Fruit fly (Drosophila melanogaster) whole organism, embryonic: Measurements from ENCODE around the gene Ufsp2.
A peak's percentile ranks its signal among the peaks of the same experiment; 100 is the strongest.

Source experiments
- Atf6 ChIP-seq: fragments of 200-800 bp; sonication (Bioruptor generic); IDR thresholded peaks from 2 replicates; pipeline ENCODE4 v1.3.6; 2022; ENCODE audit warnings: missing biosample characterization, missing genetic modification characterization
- Blimp-1 ChIP-seq: fragments of 200-800 bp; sonication (Bioruptor generic); optimal IDR thresholded peaks from 3 replicates; lab custom pipeline; 2018; ENCODE audit warnings: missing biosample characterization, missing genetic modification characterization, mild to moderate bottlenecking, moderate library complexity, missing genetic modification reagents
- CG10431 ChIP-seq: fragments of 200-800 bp; sonication (Bioruptor generic); optimal IDR thresholded peaks from 3 replicates; lab custom pipeline; 2018; ENCODE audit warnings: missing biosample characterization, mild to moderate bottlenecking, missing genetic modification characterization
- CG10654 ChIP-seq: fragments of 200-800 bp; sonication (Bioruptor generic); optimal IDR thresholded peaks from 2 replicates; lab custom pipeline; 2016; ENCODE audit warnings: missing biosample characterization, missing genetic modification characterization
- CG15601 ChIP-seq: fragments of 200-800 bp; sonication (Bioruptor generic); optimal IDR thresholded peaks from 3 replicates; lab custom pipeline; 2019; ENCODE audit warnings: missing biosample characterization, mild to moderate bottlenecking, missing genetic modification characterization, moderate library complexity
- CG1603 ChIP-seq: fragments of 200-800 bp; sonication (Bioruptor generic); optimal IDR thresholded peaks from 2 replicates; lab custom pipeline; 2019; ENCODE audit warnings: missing biosample characterization, mild to moderate bottlenecking, missing genetic modification characterization, moderate library complexity
- CG16815 ChIP-seq: fragments of 200-800 bp; sonication (Bioruptor generic); optimal IDR thresholded peaks from 3 replicates; lab custom pipeline; 2017; ENCODE audit warnings: missing biosample characterization, mild to moderate bottlenecking, missing genetic modification characterization
- CG17829 ChIP-seq: fragments of 200-800 bp; optimal IDR thresholded peaks from 2 replicates; lab custom pipeline; 2019; ENCODE audit warnings: missing biosample characterization, mild to moderate bottlenecking, missing genetic modification characterization, moderate library complexity
- CG18599 ChIP-seq: fragments of 200-800 bp; sonication (Bioruptor generic); optimal IDR thresholded peaks from 3 replicates; lab custom pipeline; 2017; ENCODE audit warnings: missing biosample characterization, missing genetic modification characterization, mild to moderate bottlenecking, moderate library complexity, missing genetic modification reagents
- CG18764 ChIP-seq: fragments of 200-800 bp; sonication (Bioruptor generic); optimal IDR thresholded peaks from 3 replicates; lab custom pipeline; 2016; ENCODE audit warnings: missing biosample characterization, missing genetic modification characterization
- CG2199 ChIP-seq: fragments of 200-800 bp; sonication (Bioruptor generic); IDR thresholded peaks from 3 replicates; pipeline ENCODE4 v1.3.6; 2022; ENCODE audit warnings: missing biosample characterization, missing genetic modification characterization
- CG4854 ChIP-seq: fragments of 200-800 bp; sonication (Bioruptor generic); optimal IDR thresholded peaks from 2 replicates; lab custom pipeline; 2016; ENCODE audit warnings: missing biosample characterization, missing genetic modification characterization, inconsistent platforms
- CG5245 ChIP-seq: fragments of 200-800 bp; sonication (Bioruptor generic); optimal IDR thresholded peaks from 3 replicates; lab custom pipeline; 2016; ENCODE audit warnings: missing biosample characterization, missing genetic modification characterization
- CG9215 ChIP-seq: fragments of 200-800 bp; sonication (Bioruptor generic); IDR thresholded peaks from 2 replicates; pipeline ENCODE4 v1.3.6; 2022; ENCODE audit warnings: missing biosample characterization, missing genetic modification characterization
- D19A ChIP-seq: fragments of 200-800 bp; optimal IDR thresholded peaks from 3 replicates; lab custom pipeline; 2019; ENCODE audit warnings: missing biosample characterization, mild to moderate bottlenecking, missing genetic modification characterization, moderate library complexity
- Dip3 ChIP-seq: fragments of 200-800 bp; sonication (Bioruptor generic); optimal IDR thresholded peaks from 3 replicates; lab custom pipeline; 2016; ENCODE audit warnings: missing biosample characterization, missing genetic modification characterization
- Doc2 ChIP-seq: fragments of 200-800 bp; sonication (Bioruptor generic); IDR thresholded peaks from 2 replicates; pipeline ENCODE4 v1.3.6; 2022; ENCODE audit warnings: missing biosample characterization, missing genetic modification characterization
- Elba2 ChIP-seq: fragments of 200-800 bp; sonication (Bioruptor generic); optimal IDR thresholded peaks from 3 replicates; lab custom pipeline; 2016; ENCODE audit warnings: missing biosample characterization, missing genetic modification characterization
- Fer2 ChIP-seq: fragments of 200-800 bp; sonication (Bioruptor generic); optimal IDR thresholded peaks from 2 replicates; lab custom pipeline; 2018; ENCODE audit warnings: missing biosample characterization, mild to moderate bottlenecking, missing genetic modification characterization, moderate library complexity
- GATAe ChIP-seq: fragments of 200-800 bp; sonication (Bioruptor generic); conservative IDR thresholded peaks from 2 replicates; pipeline ENCODE4 v1.3.6; 2022; ENCODE audit warnings: missing biosample characterization, missing genetic modification characterization
- Hr51 ChIP-seq, 2 experiments: fragments of 200-800 bp; sonication (Bioruptor generic); optimal IDR thresholded peaks; 2 replicates in 1 of 2; 3 replicates in 1 of 2; lab custom pipeline; 2016 to 2018; ENCODE audit warnings: missing biosample characterization in 2 of 2, missing genetic modification characterization in 2 of 2, mild to moderate bottlenecking in 1 of 2, moderate library complexity in 1 of 2
- Oli ChIP-seq: fragments of 200-800 bp; sonication (Bioruptor generic); optimal IDR thresholded peaks from 2 replicates; lab custom pipeline; 2018; ENCODE audit warnings: missing biosample characterization, mild to moderate bottlenecking, missing genetic modification characterization, moderate library complexity
- Rx ChIP-seq: fragments of 200-800 bp; sonication (Bioruptor generic); IDR thresholded peaks from 2 replicates; pipeline ENCODE4 v1.3.6; 2022; ENCODE audit warnings: missing biosample characterization, missing genetic modification characterization
- TFAM ChIP-seq: fragments of 200-800 bp; sonication (Bioruptor generic); optimal IDR thresholded peaks from 2 replicates; lab custom pipeline; 2017; ENCODE audit warnings: missing biosample characterization, missing genetic modification characterization, inconsistent platforms
- amos ChIP-seq: fragments of 200-800 bp; sonication (Bioruptor generic); IDR thresholded peaks from 2 replicates; pipeline ENCODE4 v1.3.6; 2022; ENCODE audit warnings: missing biosample characterization, missing genetic modification characterization; ENCODE audit not compliant: partially characterized antibody
- br ChIP-seq: fragments of >200 bp; optimal IDR thresholded peaks from 2 replicates; lab custom pipeline; 2017
- caup ChIP-seq: fragments of 200-800 bp; sonication (Bioruptor generic); optimal IDR thresholded peaks from 3 replicates; lab custom pipeline; 2017; ENCODE audit warnings: missing biosample characterization, mild to moderate bottlenecking, missing genetic modification characterization, moderate library complexity; ENCODE audit not compliant: severe bottlenecking
- danr ChIP-seq: fragments of 200-800 bp; sonication (Bioruptor generic); IDR thresholded peaks from 2 replicates; pipeline ENCODE4 v1.3.6; 2022; ENCODE audit warnings: missing biosample characterization, missing genetic modification characterization
- disco-r ChIP-seq: fragments of 200-800 bp; sonication (Bioruptor generic); optimal IDR thresholded peaks from 2 replicates; lab custom pipeline; 2016; ENCODE audit warnings: missing biosample characterization, missing genetic modification characterization
- exex ChIP-seq: fragments of 200-800 bp; sonication (Bioruptor generic); optimal IDR thresholded peaks from 4 replicates; lab custom pipeline; 2018; ENCODE audit warnings: missing biosample characterization, mild to moderate bottlenecking, missing genetic modification characterization, moderate library complexity
- eyg ChIP-seq: fragments of 200-800 bp; sonication (Bioruptor generic); optimal IDR thresholded peaks from 3 replicates; lab custom pipeline; 2016; ENCODE audit warnings: missing biosample characterization, missing genetic modification characterization
- fd102C ChIP-seq: fragments of 200-800 bp; sonication (Bioruptor generic); optimal IDR thresholded peaks from 2 replicates; lab custom pipeline; 2018; ENCODE audit warnings: missing biosample characterization, mild to moderate bottlenecking, missing genetic modification characterization, moderate library complexity
- fd96Cb ChIP-seq: fragments of 200-800 bp; sonication (Bioruptor generic); optimal IDR thresholded peaks from 2 replicates; lab custom pipeline; 2018; ENCODE audit warnings: missing biosample characterization, mild to moderate bottlenecking, missing genetic modification characterization, moderate library complexity
- gcm ChIP-seq: fragments of 200-800 bp; sonication (Bioruptor generic); optimal IDR thresholded peaks from 2 replicates; lab custom pipeline; 2019; ENCODE audit warnings: missing biosample characterization, mild to moderate bottlenecking, missing genetic modification characterization, moderate library complexity
- jumu ChIP-seq: fragments of 200-800 bp; sonication (Bioruptor generic); optimal IDR thresholded peaks from 3 replicates; lab custom pipeline; 2016; ENCODE audit warnings: missing biosample characterization, missing genetic modification characterization
- lov ChIP-seq, 2 experiments: fragments of 200-800 bp in 1 of 2; fragments of >200 bp in 1 of 2; sonication (Bioruptor generic) in 1 of 2; IDR thresholded peaks in 1 of 2; optimal IDR thresholded peaks in 1 of 2; 2 replicates in 1 of 2; 3 replicates in 1 of 2; pipeline versions ENCODE4 v1.3.6 to Lab custom; 2017 to 2022; ENCODE audit warnings: missing biosample characterization in 1 of 2, missing genetic modification characterization in 1 of 2
- nom ChIP-seq: fragments of 200-800 bp; sonication (Bioruptor generic); optimal IDR thresholded peaks from 2 replicates; lab custom pipeline; 2017; ENCODE audit warnings: missing biosample characterization, missing genetic modification characterization, mild to moderate bottlenecking, moderate library complexity, missing genetic modification reagents
- rib ChIP-seq: fragments of 200-800 bp; sonication (Bioruptor generic); IDR thresholded peaks from 2 replicates; pipeline ENCODE4 v1.3.6; 2022; ENCODE audit warnings: missing biosample characterization, missing genetic modification characterization
- salm ChIP-seq: fragments of 200-800 bp; sonication (Bioruptor generic); optimal IDR thresholded peaks from 2 replicates; lab custom pipeline; 2018; ENCODE audit warnings: missing biosample characterization, mild to moderate bottlenecking, missing genetic modification characterization
- sd ChIP-seq: fragments of 200-800 bp; sonication (Bioruptor generic); optimal IDR thresholded peaks from 3 replicates; lab custom pipeline; 2018; ENCODE audit warnings: missing biosample characterization, mild to moderate bottlenecking, missing genetic modification characterization, moderate library complexity
- sens-2 ChIP-seq: fragments of 200-800 bp; sonication (Bioruptor generic); IDR thresholded peaks from 2 replicates; pipeline ENCODE4 v1.3.6; 2022; ENCODE audit warnings: missing biosample characterization, missing genetic modification characterization
- slou ChIP-seq: fragments of 200-800 bp; sonication (Bioruptor generic); optimal IDR thresholded peaks from 3 replicates; lab custom pipeline; 2016; ENCODE audit warnings: missing biosample characterization, missing genetic modification characterization
- slp2 ChIP-seq: fragments of 200-800 bp; sonication (Bioruptor generic); optimal IDR thresholded peaks from 2 replicates; lab custom pipeline; 2016; ENCODE audit warnings: missing biosample characterization, missing genetic modification characterization
- so ChIP-seq: fragments of 200-800 bp; sonication (Bioruptor generic); IDR thresholded peaks from 3 replicates; pipeline ENCODE4 v1.3.6; 2022; ENCODE audit warnings: missing biosample characterization, missing genetic modification characterization
- sob ChIP-seq: fragments of 200-800 bp; sonication (Bioruptor generic); IDR thresholded peaks from 2 replicates; pipeline ENCODE4 v1.3.6; 2022; ENCODE audit warnings: missing biosample characterization, missing genetic modification characterization
- ttk ChIP-seq: fragments of 200-800 bp; sonication (Bioruptor generic); IDR thresholded peaks from 2 replicates; pipeline ENCODE4 v2.1.2; 2022; ENCODE audit warnings: missing biosample characterization, missing genetic modification characterization
- unc-4 ChIP-seq: fragments of 200-800 bp; sonication (Bioruptor generic); IDR thresholded peaks from 2 replicates; pipeline ENCODE4 v1.3.6; 2022; ENCODE audit warnings: missing biosample characterization, missing genetic modification characterization; ENCODE audit not compliant: partially characterized antibody
- wdn ChIP-seq: fragments of 200-800 bp; sonication (Bioruptor generic); IDR thresholded peaks from 2 replicates; pipeline ENCODE4 v1.3.6; 2022; ENCODE audit warnings: missing biosample characterization, missing genetic modification characterization
- zf30C ChIP-seq: fragments of 200-800 bp; sonication (Bioruptor generic); optimal IDR thresholded peaks from 3 replicates; lab custom pipeline; 2018; ENCODE audit warnings: missing biosample characterization, mild to moderate bottlenecking, missing genetic modification characterization

The Ufsp2 gene

DNA sequence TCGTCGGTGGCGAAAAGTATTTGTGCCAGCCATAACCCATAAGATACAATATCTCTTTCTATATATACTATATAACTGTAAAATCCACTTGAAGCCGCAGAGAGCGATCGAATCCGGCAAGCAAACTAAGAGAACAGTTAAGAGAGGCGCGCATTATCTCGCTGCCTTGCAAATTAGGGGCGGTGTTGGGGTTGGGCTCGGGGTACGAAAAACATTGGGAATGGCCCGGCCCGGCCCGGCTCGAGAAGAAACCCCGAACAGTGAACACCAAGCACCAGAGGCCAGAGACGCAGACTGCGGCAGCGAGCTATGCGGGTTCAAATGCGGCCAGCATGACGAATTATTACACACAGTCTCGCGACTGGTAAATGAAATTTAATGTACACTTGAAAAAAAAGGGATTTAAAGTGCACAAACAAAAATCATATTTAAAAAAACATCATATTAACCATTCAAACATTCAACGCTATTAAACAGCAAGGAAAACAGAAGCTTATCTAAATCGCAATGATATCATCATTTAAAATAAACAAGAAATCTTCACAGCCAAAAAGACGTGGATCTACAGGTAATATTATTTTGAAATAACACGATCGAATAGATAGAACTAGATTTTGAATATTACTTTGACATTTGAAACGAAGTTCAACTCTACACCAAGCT is 43.9 kb upstream of the Ufsp2 start (continued):
- TF ChIP-seq salm (tag; lab: Kevin White, UChicago), result no peak
- no peak for TF ChIP-seq amos (GFP tag; lab: Robert Waterston, UW)
- no peak for TF ChIP-seq CG4854 (GFP tag; lab: Kevin White, UChicago)
- peak; percentile 52; the same call in 1 of the 2 replicates for TF ChIP-seq sens-2 (GFP tag; lab: Robert Waterston, UW)
- TF ChIP-seq exex, result no peak
- peak; percentile 21 for TF ChIP-seq eyg (GFP tag; lab: Kevin White, UChicago)
- peak; percentile 52; the same call in 1 of the 2 replicates for TF ChIP-seq Atf6 (GFP tag; lab: Robert Waterston, UW)
- peak; percentile 34 for TF ChIP-seq Blimp-1 (GFP tag; lab: Kevin White, UChicago)
- TF ChIP-seq TFAM (GFP tag; lab: Kevin White, UChicago), result no peak
- TF ChIP-seq fd102C (GFP tag; lab: Kevin White, UChicago), result no peak
- TF ChIP-seq so (GFP tag; lab: Robert Waterston, UW), result 0 out of 3 replicates have a peak, but pooled peaks have one; percentile 25
- TF ChIP-seq CG2199, result peak; percentile 91
- TF ChIP-seq br (lab: Kevin White, UChicago), result no peak
- no peak for TF ChIP-seq caup (GFP tag; lab: Kevin White, UChicago)
- 0 out of 2 replicates have a peak, but pooled peaks have one; percentile 34 for TF ChIP-seq sob (GFP tag; lab: Robert Waterston, UW)
- no peak for TF ChIP-seq Elba2 (GFP tag; lab: Kevin White, UChicago)
- peak; percentile 15 for TF ChIP-seq slp2 (GFP tag; lab: Kevin White, UChicago)
- 0 out of 2 replicates have a peak, but pooled peaks have one; percentile 28 for TF ChIP-seq danr (GFP tag; lab: Robert Waterston, UW)
- no peak for TF ChIP-seq CG5245 (GFP tag; lab: Kevin White, UChicago)
- TF ChIP-seq fd96Cb (tag; lab: Kevin White, UChicago), result peak; percentile 66
- TF ChIP-seq CG9215 (GFP tag; lab: Robert Waterston, UW), result no peak
- TF ChIP-seq lov (optimal IDR thresholded peaks at IDR 0.05; lab: Kevin White, UChicago), result no peak
- TF ChIP-seq lov (GFP tag; IDR thresholded peaks at IDR 0.05; lab: Robert Waterston, UW), result 0 out of 3 replicates have a peak, but pooled peaks have one; percentile 27
- no peak for TF ChIP-seq Hr51 (GFP tag; optimal IDR thresholded peaks at IDR 0.05; lab: Kevin White, UChicago)
- peak; percentile 18 for TF ChIP-seq sd (tag; lab: Kevin White, UChicago)
- no peak for TF ChIP-seq Fer2 (tag; lab: Kevin White, UChicago)
- TF ChIP-seq CG16815 (GFP tag; lab: Kevin White, UChicago), result no peak
- TF ChIP-seq zf30C (GFP tag; lab: Kevin White, UChicago), result no peak
- TF ChIP-seq D19A (tag; lab: Kevin White, UChicago), result no peak
- no peak for TF ChIP-seq Doc2 (GFP tag; lab: Robert Waterston, UW)
- no peak for TF ChIP-seq slou (GFP tag; lab: Kevin White, UChicago)
- no peak for TF ChIP-seq unc-4 (GFP tag; lab: Robert Waterston, UW)
- TF ChIP-seq gcm (GFP tag; lab: Kevin White, UChicago), result peak; percentile 79
- TF ChIP-seq CG10654 (GFP tag; lab: Kevin White, UChicago), result peak; percentile 15
- peak; percentile 54 for TF ChIP-seq ttk
- 0 out of 2 replicates have a peak, but pooled peaks have one; percentile 58 for TF ChIP-seq rib (GFP tag; lab: Robert Waterston, UW)
- peak; percentile 53 for TF ChIP-seq CG18599 (GFP tag; lab: Kevin White, UChicago)
- peak; percentile 46 for TF ChIP-seq Rx (GFP tag; lab: Robert Waterston, UW)
- peak; percentile 25 for TF ChIP-seq Oli
- TF ChIP-seq jumu, result no peak
- no peak for TF ChIP-seq disco-r (GFP tag; lab: Kevin White, UChicago)
- peak; percentile 14 for TF ChIP-seq CG17829
- TF ChIP-seq CG1603 (tag; lab: Kevin White, UChicago), result no peak
- TF ChIP-seq CG10431, result no peak
- TF ChIP-seq Dip3 (GFP tag; lab: Kevin White, UChicago), result no peak
- 0 out of 2 replicates have a peak, but pooled peaks have one; percentile 5 for TF ChIP-seq wdn (GFP tag; lab: Robert Waterston, UW)
- TF ChIP-seq CG18764 (GFP tag; lab: Kevin White, UChicago), result no peak
- no peak for TF ChIP-seq CG15601
- peak; percentile 34 for TF ChIP-seq nom
- TF ChIP-seq GATAe, result no peak
